Worm (Caenorhabditis elegans): ENCODE data around the gene F10G2.10.

- TF ChIP-seq lin-11 (tag; optimal IDR thresholded peaks at IDR 0.05) (no peak), nhr-11 (tag; optimal IDR thresholded peaks at IDR 0.05) (no peak), fkh-10 (GFP tag; optimal IDR thresholded peaks at IDR 0.05) (no peak), T23F11.4 (GFP tag; optimal IDR thresholded peaks at IDR 0.05) (no peak), hlh-13 (GFP tag; optimal IDR thresholded peaks at IDR 0.05) (no peak), sox-2 (GFP tag; IDR thresholded peaks at IDR 0.05) (no peak), pqm-1 (tag; optimal IDR thresholded peaks at IDR 0.05) (no peak), unc-86 (tag; optimal IDR thresholded peaks at IDR 0.05) (no peak), npax-4 (tag; optimal IDR thresholded peaks at IDR 0.05) (no peak), hlh-15 (tag; optimal IDR thresholded peaks at IDR 0.05) (no peak), zip-5 (tag; optimal IDR thresholded peaks at IDR 0.05) (no peak), elt-2 (tag; optimal IDR thresholded peaks at IDR 0.05) (no peak), fkh-6 (tag; optimal IDR thresholded peaks at IDR 0.05) (no peak), K02D7.2 (tag; optimal IDR thresholded peaks at IDR 0.05) (no peak)
Observed at ce11 chrV:7313233-7313632, 8.8 kb upstream of the F10G2.10 start, which contains the start of gene srx-6.

All from whole organism, late embryonic.